Worm (Caenorhabditis elegans) whole organism, L4/young adult: Measurements from ENCODE around the gene nas-4.

Experiments used
- W03F9.2 ChIP-seq: fragments of 150-350 bp; optimal IDR thresholded peaks from 2 replicates; lab custom pipeline; 2014; ENCODE audit warnings: missing biosample characterization, missing genetic modification characterization
- him-1 ChIP-seq: sonication (generic microtip); optimal IDR thresholded peaks from 2 replicates; lab custom pipeline; 2016; ENCODE audit warnings: missing genotype, missing genetic modification reagents, missing genetic modification characterization, missing compliant biosample characterization

DNA sequence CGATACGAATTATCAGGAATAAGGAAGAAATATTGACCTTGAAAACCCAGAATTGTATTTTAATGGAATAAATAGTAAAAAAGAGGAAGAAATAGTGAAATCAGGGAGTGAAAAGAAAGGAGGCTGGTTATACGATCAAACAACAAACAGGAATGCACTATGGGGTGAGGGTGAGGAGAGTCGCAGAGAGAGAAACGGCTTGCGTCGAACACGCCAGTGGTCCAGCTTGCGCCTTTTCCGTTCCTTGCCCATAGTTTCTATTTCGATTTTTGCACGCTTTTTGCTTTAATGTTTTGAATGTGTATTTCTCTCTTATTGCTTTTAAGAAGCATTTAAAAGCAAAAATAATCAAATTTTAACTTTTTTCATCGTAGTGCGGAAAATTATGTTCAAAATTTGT is 38.2 kb upstream of the nas-4 start:
- TF ChIP-seq W03F9.2 (tag; lab: Kevin White, UChicago) (peak; percentile 81), him-1 (no peak)
